Worm (Caenorhabditis elegans): Measurements from ENCODE around the gene srt-17.

The srt-17 gene

ce11 chrV:624922-625321 lies at the start of gene srt-17:
Gene srt-17 (minus strand): TSS chrV:625022.
- TF ChIP-seq ztf-4 (tag; optimal IDR thresholded peaks at IDR 0.05), result no peak
- no peak for TF ChIP-seq F16B12.6 (tag; optimal IDR thresholded peaks at IDR 0.05)
- no peak for TF ChIP-seq vab-15 (tag; optimal IDR thresholded peaks at IDR 0.05)
- TF ChIP-seq nhr-19 (GFP tag; conservative IDR thresholded peaks at IDR 0.05), result no peak
- TF ChIP-seq efl-1 (optimal IDR thresholded peaks at IDR 0.05), result no peak
- no peak for TF ChIP-seq efl-1 (GFP tag; optimal IDR thresholded peaks at IDR 0.05 in 1 of 2)
- TF ChIP-seq skn-1 (tag; optimal IDR thresholded peaks at IDR 0.05), result no peak
- TF ChIP-seq rnt-1 (tag; optimal IDR thresholded peaks at IDR 0.05), result no peak
- TF ChIP-seq pax-3 (tag; optimal IDR thresholded peaks at IDR 0.05), result no peak
- no peak for TF ChIP-seq ama-1 (optimal IDR thresholded peaks at IDR 0.05)
- no peak for TF ChIP-seq lin-13 (GFP tag; optimal IDR thresholded peaks at IDR 0.05)
- no peak for TF ChIP-seq unc-98 (GFP tag; IDR thresholded peaks at IDR 0.05)
- TF ChIP-seq blmp-1 (tag; optimal IDR thresholded peaks at IDR 0.05), result no peak
- TF ChIP-seq ceh-82 (tag; optimal IDR thresholded peaks at IDR 0.05), result no peak
- TF ChIP-seq zip-4 (GFP tag; optimal IDR thresholded peaks at IDR 0.05), result no peak
- TF ChIP-seq aly-2 (tag; optimal IDR thresholded peaks at IDR 0.05), result no peak
- no peak for TF ChIP-seq C16A3.4 (tag; optimal IDR thresholded peaks at IDR 0.05)
- TF ChIP-seq unc-86 (tag; optimal IDR thresholded peaks at IDR 0.05), result no peak
- no peak for TF ChIP-seq nhr-76 (tag; optimal IDR thresholded peaks at IDR 0.05)

- no peak for TF ChIP-seq xbp-1 (tag; optimal IDR thresholded peaks at IDR 0.05)
- TF ChIP-seq zag-1 (tag; optimal IDR thresholded peaks at IDR 0.05), result no peak
- TF ChIP-seq C34B4.2 (tag; optimal IDR thresholded peaks at IDR 0.05), result no peak
- TF ChIP-seq elt-2 (tag; optimal IDR thresholded peaks at IDR 0.05), result no peak
- TF ChIP-seq egl-13 (tag; optimal IDR thresholded peaks at IDR 0.05), result no peak
- TF ChIP-seq unc-130 (tag; optimal IDR thresholded peaks at IDR 0.05), result no peak
- TF ChIP-seq unc-30 (tag; optimal IDR thresholded peaks at IDR 0.05), result no peak
- TF ChIP-seq C16A3.4 (tag; optimal IDR thresholded peaks at IDR 0.05), result no peak
- no peak for TF ChIP-seq fkh-4 (tag; optimal IDR thresholded peaks at IDR 0.05; ENCODE audit: borderline replicate concordance)
- no peak for TF ChIP-seq ets-5 (GFP tag; IDR thresholded peaks at IDR 0.05)
- no peak for TF ChIP-seq dpl-1 (GFP tag; optimal IDR thresholded peaks at IDR 0.05)
- no peak for TF ChIP-seq mef-2 (tag; optimal IDR thresholded peaks at IDR 0.05)
- no peak for TF ChIP-seq nhr-47 (tag; optimal IDR thresholded peaks at IDR 0.05)
- no peak for TF ChIP-seq snu-23 (GFP tag; optimal IDR thresholded peaks at IDR 0.05)
- no peak for TF ChIP-seq aha-1 (tag; optimal IDR thresholded peaks at IDR 0.05)
- TF ChIP-seq efl-3 (GFP tag; optimal IDR thresholded peaks at IDR 0.05), result no peak
- TF ChIP-seq nhr-84 (tag; optimal IDR thresholded peaks at IDR 0.05), result no peak
- no peak for TF ChIP-seq fkh-8 (tag; optimal IDR thresholded peaks at IDR 0.05)
Measured at ce11 chrV:674213-674612, 49.4 kb upstream of the srt-17 start, which contains the start of gene sru-25. Gene sru-25 (minus strand): TSS chrV:674313.

ce11 chrV:671342-671741 lies 46.5 kb upstream of the srt-17 start, which contains the start of gene sru-24:
Gene sru-24 (minus strand): TSS chrV:671442.
- TF ChIP-seq elt-3 (tag; optimal IDR thresholded peaks at IDR 0.05) (no peak), nhr-85 (tag) (peak; percentile 6), dsc-1 (tag; optimal IDR thresholded peaks at IDR 0.05) (no peak), zag-1 (tag; optimal IDR thresholded peaks at IDR 0.05) (no peak), irx-1 (tag; optimal IDR thresholded peaks at IDR 0.05) (no peak)

- TF ChIP-seq unc-62 (GFP tag; optimal IDR thresholded peaks at IDR 0.05) (no peak), lin-35 (GFP tag; optimal IDR thresholded peaks at IDR 0.05) (peak in 1 of 2 experiments; percentile 52), mdl-1 (tag; optimal IDR thresholded peaks at IDR 0.05) (peak in 1 of 2 experiments; percentile 61), blmp-1 (tag; optimal IDR thresholded peaks at IDR 0.05) (peak; percentile 29), nhr-20 (tag; optimal IDR thresholded peaks at IDR 0.05) (peak; percentile 14), aly-2 (tag; optimal IDR thresholded peaks at IDR 0.05) (no peak), skn-1 (tag; optimal IDR thresholded peaks at IDR 0.05) (peak; percentile 0), nhr-19 (GFP tag; conservative IDR thresholded peaks at IDR 0.05) (0 out of 2 replicates have a peak, but pooled peaks have one; percentile 7), Y116A8C.19 (tag; optimal IDR thresholded peaks at IDR 0.05; ENCODE audit: borderline replicate concordance) (no peak), elt-3 (tag; optimal IDR thresholded peaks at IDR 0.05) (peak in 1 of 6 experiments; percentile 8), xbp-1 (tag; optimal IDR thresholded peaks at IDR 0.05) (peak; percentile 17), mef-2 (tag; optimal IDR thresholded peaks at IDR 0.05) (no peak), nhr-85 (tag) (no peak), elt-2 (tag; optimal IDR thresholded peaks at IDR 0.05) (peak; percentile 8), snu-23 (GFP tag; optimal IDR thresholded peaks at IDR 0.05) (peak; percentile 27), pax-3 (tag; optimal IDR thresholded peaks at IDR 0.05) (no peak)
Measured at ce11 chrV:667459-667858, 42.6 kb upstream of the srt-17 start, which contains the start of gene nhr-180. Gene nhr-180 (minus strand): TSS chrV:667510.
